Fruit fly (Drosophila melanogaster): ENCODE results near the gene PIG-H.

The PIG-H gene

dm6 chr3R:7990799-7991423, 8.7 kb upstream of the PIG-H start:
- no peak for TF ChIP-seq Myc (optimal IDR thresholded peaks at IDR 0.05)
- no peak for TF ChIP-seq ttk (optimal IDR thresholded peaks at IDR 0.05)
- no peak for TF ChIP-seq psq (optimal IDR thresholded peaks at IDR 0.05)
- no peak for TF ChIP-seq Sin3A (optimal IDR thresholded peaks at IDR 0.05)
- no peak for TF ChIP-seq insv (optimal IDR thresholded peaks at IDR 0.05)
- TF ChIP-seq h (optimal IDR thresholded peaks at IDR 0.05): no peak

- TF ChIP-seq ttk (optimal IDR thresholded peaks at IDR 0.05) (no peak), psq (optimal IDR thresholded peaks at IDR 0.05) (no peak), Myc (optimal IDR thresholded peaks at IDR 0.05) (no peak), insv (optimal IDR thresholded peaks at IDR 0.05) (no peak), h (optimal IDR thresholded peaks at IDR 0.05) (no peak), Sin3A (optimal IDR thresholded peaks at IDR 0.05) (no peak)
These were observed 8.2 kb upstream of the PIG-H start for dm6 chr3R:7991446-7991845.

dm6 chr3R:7992100-7992499, 7.5 kb upstream of the PIG-H start:
- TF ChIP-seq h (optimal IDR thresholded peaks at IDR 0.05) (no peak), Myc (optimal IDR thresholded peaks at IDR 0.05) (no peak), Sin3A (optimal IDR thresholded peaks at IDR 0.05) (no peak)

- TF ChIP-seq Myc (optimal IDR thresholded peaks at IDR 0.05) (no peak), psq (optimal IDR thresholded peaks at IDR 0.05) (no peak), insv (optimal IDR thresholded peaks at IDR 0.05) (no peak), ttk (optimal IDR thresholded peaks at IDR 0.05) (no peak), h (optimal IDR thresholded peaks at IDR 0.05) (no peak), Sin3A (optimal IDR thresholded peaks at IDR 0.05) (no peak)
These were observed 6.1 kb upstream of the PIG-H start for dm6 chr3R:7993506-7993905.

- TF ChIP-seq insv (optimal IDR thresholded peaks at IDR 0.05) (no peak), Myc (optimal IDR thresholded peaks at IDR 0.05) (no peak), psq (optimal IDR thresholded peaks at IDR 0.05) (no peak), h (optimal IDR thresholded peaks at IDR 0.05) (no peak), ttk (optimal IDR thresholded peaks at IDR 0.05) (no peak)
These were observed 5.0 kb upstream of the PIG-H start for dm6 chr3R:7994629-7995028.

- TF ChIP-seq Myc (optimal IDR thresholded peaks at IDR 0.05) (no peak), psq (optimal IDR thresholded peaks at IDR 0.05) (no peak), insv (optimal IDR thresholded peaks at IDR 0.05) (no peak), ttk (optimal IDR thresholded peaks at IDR 0.05) (no peak)
These were observed 3.9 kb upstream of the PIG-H start, which contains the start of gene Elovl7 for dm6 chr3R:7995722-7996121. Gene Elovl7, minus strand, starts transcription at chr3R:7995852.

dm6 chr3R:7998778-7999177, 854 bp upstream of the PIG-H start:
- TF ChIP-seq h (optimal IDR thresholded peaks at IDR 0.05): no peak

- TF ChIP-seq ttk (optimal IDR thresholded peaks at IDR 0.05): no peak
- TF ChIP-seq insv (optimal IDR thresholded peaks at IDR 0.05): no peak
- TF ChIP-seq Sin3A (optimal IDR thresholded peaks at IDR 0.05): no peak
- no peak for TF ChIP-seq Myc (optimal IDR thresholded peaks at IDR 0.05)
- no peak for TF ChIP-seq psq (optimal IDR thresholded peaks at IDR 0.05)
- TF ChIP-seq h (optimal IDR thresholded peaks at IDR 0.05): no peak
These were observed 1.5 kb downstream of the PIG-H start, which contains the start of the genes Kmn2 and CG2698 for dm6 chr3R:8001074-8001669. Gene Kmn2, minus strand, starts transcription at chr3R:8001309. Gene CG2698, plus strand, starts transcription at chr3R:8001562.

- TF ChIP-seq Sin3A (optimal IDR thresholded peaks at IDR 0.05): no peak
- TF ChIP-seq Myc (optimal IDR thresholded peaks at IDR 0.05): no peak
- no peak for TF ChIP-seq insv (optimal IDR thresholded peaks at IDR 0.05)
- no peak for TF ChIP-seq psq (optimal IDR thresholded peaks at IDR 0.05)
- TF ChIP-seq ttk (optimal IDR thresholded peaks at IDR 0.05): no peak
- no peak for TF ChIP-seq h (optimal IDR thresholded peaks at IDR 0.05)
These were observed 8.1 kb downstream of the PIG-H start, which contains the start of gene CG2767 for dm6 chr3R:8007595-8008255. Gene CG2767, minus strand, starts transcription at chr3R:8008110.

- TF ChIP-seq insv (optimal IDR thresholded peaks at IDR 0.05) (no peak), Myc (optimal IDR thresholded peaks at IDR 0.05) (no peak), h (optimal IDR thresholded peaks at IDR 0.05) (no peak), Sin3A (optimal IDR thresholded peaks at IDR 0.05) (no peak), ttk (optimal IDR thresholded peaks at IDR 0.05) (no peak), psq (optimal IDR thresholded peaks at IDR 0.05) (no peak)
These were observed 9.5 kb downstream of the PIG-H start, which contains the start of the genes CG11052 and CG3223 for dm6 chr3R:8009080-8009620. Gene CG11052, minus strand, starts transcription at chr3R:8009297. Gene CG3223, plus strand, starts transcription at chr3R:8009400.

- TF ChIP-seq Sin3A (optimal IDR thresholded peaks at IDR 0.05) (no peak), ttk (optimal IDR thresholded peaks at IDR 0.05) (no peak), Myc (optimal IDR thresholded peaks at IDR 0.05) (no peak), insv (optimal IDR thresholded peaks at IDR 0.05) (no peak), psq (optimal IDR thresholded peaks at IDR 0.05) (no peak), h (optimal IDR thresholded peaks at IDR 0.05) (no peak)
These were observed 13.7 kb downstream of the PIG-H start, which contains the start of the genes CG10435 and Pbp95 for dm6 chr3R:8013121-8014009. Gene CG10435, minus strand, starts transcription at chr3R:8013201. Gene Pbp95, plus strand, starts transcription at chr3R:8013791.
